Worm (Caenorhabditis elegans): ENCODE results near the gene M151.1.

M151.1 gene

DNA sequence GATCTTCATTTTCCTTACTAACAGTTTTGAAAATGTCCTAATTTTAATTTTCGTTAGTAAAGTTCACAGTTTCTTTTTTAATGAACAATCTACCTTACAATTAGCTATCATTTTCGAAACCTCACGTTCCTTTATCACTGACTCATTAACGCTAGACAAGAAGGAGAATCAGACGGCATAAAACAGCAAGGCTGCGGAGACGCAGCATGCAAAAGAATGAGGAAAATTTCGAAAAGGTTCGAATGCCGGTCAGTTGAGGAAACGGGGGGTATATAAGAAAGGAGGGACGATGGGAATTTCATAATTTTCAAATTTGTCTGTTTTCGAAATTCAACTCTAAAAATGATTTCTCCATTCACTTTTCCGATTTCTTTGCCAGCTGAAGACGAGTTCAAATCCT is 20.6 kb downstream of the M151.1 start, which contains the start of gene F19B10.13:
Gene F19B10.13, plus strand, starts transcription at position 343 of the 400 bp plus-strand sequence.
- TF ChIP-seq C34F6.9 (tag; optimal IDR thresholded peaks at IDR 0.05) (peak; percentile 84), dmd-4 (tag; optimal IDR thresholded peaks at IDR 0.05) (no peak), fos-1 (tag; optimal IDR thresholded peaks at IDR 0.05) (peak; percentile 95), unc-55 (GFP tag; optimal IDR thresholded peaks at IDR 0.05) (peak; percentile 53), elt-3 (tag; optimal IDR thresholded peaks at IDR 0.05) (no peak), gmeb-1 (tag; optimal IDR thresholded peaks at IDR 0.05) (peak; percentile 17), lin-13 (GFP tag; optimal IDR thresholded peaks at IDR 0.05) (no peak)

DNA sequence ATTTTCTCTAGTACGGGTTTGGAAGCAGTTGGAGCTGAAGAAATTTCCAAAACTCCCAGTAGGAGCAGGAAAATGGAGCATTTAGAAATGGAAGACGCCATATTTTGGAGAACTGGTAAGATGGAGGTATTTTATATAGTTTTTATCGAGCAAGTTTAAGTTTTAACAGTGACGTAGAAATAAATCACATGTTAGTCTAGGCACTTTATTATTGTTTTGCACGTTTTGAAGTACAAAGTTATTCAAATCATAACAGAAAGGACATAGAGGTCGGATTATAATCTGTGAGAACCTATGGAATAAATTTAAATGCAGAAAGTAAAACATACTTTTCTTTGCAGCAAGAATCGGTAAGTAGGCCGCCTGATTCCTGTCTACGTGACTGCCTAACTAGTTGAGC is 22.5 kb downstream of the M151.1 start, which contains the start of gene F19B10.6:
Gene F19B10.6, minus strand, starts transcription at position 101 of the 400 bp plus-strand sequence.
- TF ChIP-seq nhr-10 (tag; optimal IDR thresholded peaks at IDR 0.05) (no peak), nhr-21 (tag; optimal IDR thresholded peaks at IDR 0.05) (no peak), F13H6.1 (tag; optimal IDR thresholded peaks at IDR 0.05) (no peak), zag-1 (tag; optimal IDR thresholded peaks at IDR 0.05) (no peak), ZK546.5 (tag; optimal IDR thresholded peaks at IDR 0.05) (no peak), unc-55 (GFP tag; optimal IDR thresholded peaks at IDR 0.05) (no peak), nhr-23 (tag; optimal IDR thresholded peaks at IDR 0.05) (no peak), peb-1 (tag; optimal IDR thresholded peaks at IDR 0.05) (no peak), gmeb-1 (tag; optimal IDR thresholded peaks at IDR 0.05) (no peak), skn-1 (tag; optimal IDR thresholded peaks at IDR 0.05) (no peak), unc-62 (GFP tag; optimal IDR thresholded peaks at IDR 0.05) (no peak), elt-1 (tag; optimal IDR thresholded peaks at IDR 0.05) (no peak), nhr-25 (tag; optimal IDR thresholded peaks at IDR 0.05) (no peak)

DNA sequence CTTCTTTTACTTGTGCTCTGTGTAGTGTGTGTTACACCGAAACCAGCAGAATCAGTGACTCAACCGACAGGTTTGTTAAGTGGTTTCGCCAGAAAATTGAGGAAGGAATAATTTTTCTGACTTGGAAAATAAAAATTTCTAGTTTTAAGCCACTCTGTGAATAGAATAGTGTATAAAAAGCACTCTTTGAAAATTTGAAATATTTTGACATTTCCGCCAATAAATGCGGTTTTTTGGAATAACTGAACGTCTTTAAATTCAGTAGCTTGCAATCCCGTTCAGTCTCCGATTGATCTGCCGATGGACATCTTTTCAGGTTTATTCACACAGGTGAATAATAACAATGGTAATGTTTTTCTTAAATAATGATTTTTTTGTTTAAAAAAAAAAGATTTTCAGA is 23.2 kb downstream of the M151.1 start, which contains the start of gene F19B10.3:
Gene F19B10.3, plus strand, starts transcription at position 301 of the 400 bp plus-strand sequence.
- TF ChIP-seq F13H6.1 (tag; optimal IDR thresholded peaks at IDR 0.05) (no peak), ceh-82 (tag; optimal IDR thresholded peaks at IDR 0.05) (no peak), gmeb-1 (tag; optimal IDR thresholded peaks at IDR 0.05) (no peak), unc-39 (tag; optimal IDR thresholded peaks at IDR 0.05) (no peak), lin-11 (tag; optimal IDR thresholded peaks at IDR 0.05) (no peak), nhr-12 (tag; optimal IDR thresholded peaks at IDR 0.05) (no peak), sem-4 (tag; optimal IDR thresholded peaks at IDR 0.05) (no peak), R02D3.7 (tag; optimal IDR thresholded peaks at IDR 0.05) (no peak), ztf-1 (GFP tag; conservative IDR thresholded peaks at IDR 0.05) (no peak), peb-1 (tag; optimal IDR thresholded peaks at IDR 0.05) (no peak), nhr-129 (tag; optimal IDR thresholded peaks at IDR 0.05) (no peak)

DNA sequence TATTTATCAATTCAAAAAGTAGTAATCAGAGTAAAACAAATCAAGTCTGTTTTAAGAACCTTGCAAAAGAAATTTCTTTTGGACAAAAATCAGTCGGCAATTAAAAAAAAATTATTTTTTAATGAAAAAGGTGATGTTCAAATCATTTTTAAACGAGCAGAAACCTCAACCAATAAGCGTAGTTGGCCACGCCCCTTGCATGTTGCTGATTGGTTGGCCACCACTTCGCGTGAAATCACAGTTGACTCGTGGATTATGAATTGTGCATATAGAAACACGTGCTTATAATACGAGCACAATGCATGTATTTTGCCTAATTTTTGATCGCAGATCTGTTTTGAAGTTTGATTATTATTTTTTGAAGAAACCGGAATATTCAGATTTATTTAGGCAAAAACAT is 23.9 kb downstream of the M151.1 start:
- TF ChIP-seq sem-4 (tag; optimal IDR thresholded peaks at IDR 0.05) (no peak), unc-39 (tag; optimal IDR thresholded peaks at IDR 0.05) (no peak), nhr-25 (tag; optimal IDR thresholded peaks at IDR 0.05) (no peak), unc-55 (GFP tag; optimal IDR thresholded peaks at IDR 0.05) (no peak), elt-1 (tag; optimal IDR thresholded peaks at IDR 0.05) (no peak), nhr-10 (tag; optimal IDR thresholded peaks at IDR 0.05) (no peak), alr-1 (tag; optimal IDR thresholded peaks at IDR 0.05) (no peak), mab-5 (tag; optimal IDR thresholded peaks at IDR 0.05) (no peak), nhr-12 (tag; optimal IDR thresholded peaks at IDR 0.05) (no peak), nhr-11 (tag; optimal IDR thresholded peaks at IDR 0.05) (no peak), lsy-2 (tag; optimal IDR thresholded peaks at IDR 0.05) (no peak), sma-9 (GFP tag; optimal IDR thresholded peaks at IDR 0.05) (no peak), sma-9 (tag; optimal IDR thresholded peaks at IDR 0.05) (no peak), crh-2 (tag; optimal IDR thresholded peaks at IDR 0.05) (no peak), ztf-11 (tag; optimal IDR thresholded peaks at IDR 0.05) (no peak), sma-3 (GFP tag; optimal IDR thresholded peaks at IDR 0.05) (no peak), ZK546.5 (tag; optimal IDR thresholded peaks at IDR 0.05) (no peak)

DNA sequence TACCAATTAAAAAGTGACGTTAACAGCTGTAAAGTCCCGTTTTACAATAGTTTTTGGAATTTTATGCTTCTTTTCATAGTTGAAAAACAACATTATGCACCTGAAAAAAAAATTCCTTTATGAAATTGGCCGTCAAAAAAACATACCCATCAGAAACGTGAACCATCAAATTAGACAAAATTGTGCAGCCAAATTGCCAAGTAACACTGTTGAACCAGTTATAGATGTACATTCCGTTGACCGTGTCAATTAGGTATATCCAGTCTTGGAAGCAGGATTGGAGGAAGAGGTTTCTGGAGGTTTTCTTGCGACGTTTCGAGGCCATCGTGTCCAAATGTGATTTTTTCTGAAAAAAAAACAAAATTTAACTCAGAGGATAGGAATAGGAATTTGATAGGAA is 28.0 kb downstream of the M151.1 start, which contains the start of gene srx-97:
Gene srx-97, minus strand, starts transcription at position 101 of the 400 bp plus-strand sequence.
- TF ChIP-seq lsy-2 (tag; optimal IDR thresholded peaks at IDR 0.05) (no peak), fos-1 (tag; optimal IDR thresholded peaks at IDR 0.05) (no peak), elt-1 (tag; optimal IDR thresholded peaks at IDR 0.05) (no peak), Y55F3AM.14 (GFP tag; optimal IDR thresholded peaks at IDR 0.05) (no peak), skn-1 (tag; optimal IDR thresholded peaks at IDR 0.05) (no peak), ztf-4 (tag; optimal IDR thresholded peaks at IDR 0.05) (no peak), ztf-1 (GFP tag; conservative IDR thresholded peaks at IDR 0.05) (no peak), mab-5 (tag; optimal IDR thresholded peaks at IDR 0.05) (no peak), peb-1 (tag; optimal IDR thresholded peaks at IDR 0.05) (no peak), nhr-11 (tag; optimal IDR thresholded peaks at IDR 0.05) (no peak), R02D3.7 (tag; optimal IDR thresholded peaks at IDR 0.05) (no peak), ZK546.5 (tag; optimal IDR thresholded peaks at IDR 0.05) (no peak)
